Worm (Caenorhabditis elegans) whole organism, L3 larva: Measurements from ENCODE around the gene F28H6.8.

Source experiments
- R02D3.7 ChIP-seq: fragments of 150-350 bp; optimal IDR thresholded peaks from 2 replicates; lab custom pipeline; 2014; ENCODE audit warnings: missing biosample characterization, missing genetic modification characterization
- ama-1 ChIP-seq: fragments of 150-350 bp; optimal IDR thresholded peaks from 2 replicates; lab custom pipeline; 2018
- egl-27 ChIP-seq: sonication (generic microtip); optimal IDR thresholded peaks from 4 replicates; lab custom pipeline; 2017; ENCODE audit warnings: missing biosample characterization, missing genetic modification reagents, missing genetic modification characterization
- elt-3 ChIP-seq, 3 experiments: fragments of 150-350 bp in 1 of 3; sonication (generic microtip) in 2 of 3; optimal IDR thresholded peaks; 2 replicates in 2 of 3; 4 replicates in 1 of 3; lab custom pipeline; 2014 to 2017; ENCODE audit warnings: missing biosample characterization in 3 of 3, missing genetic modification characterization in 3 of 3
- lin-15B ChIP-seq: fragments of 150-350 bp; optimal IDR thresholded peaks from 2 replicates; lab custom pipeline; 2014; ENCODE audit warnings: missing biosample characterization, missing genetic modification characterization
- mdl-1 ChIP-seq: fragments of 150-350 bp; optimal IDR thresholded peaks from 2 replicates; lab custom pipeline; 2014; ENCODE audit warnings: missing biosample characterization, missing genetic modification characterization
- nhr-11 ChIP-seq: fragments of 150-350 bp; optimal IDR thresholded peaks from 2 replicates; lab custom pipeline; 2014; ENCODE audit warnings: missing biosample characterization, missing genetic modification characterization
- nhr-12 ChIP-seq: fragments of 150-350 bp; optimal IDR thresholded peaks from 2 replicates; lab custom pipeline; 2014; ENCODE audit warnings: missing biosample characterization, missing genetic modification characterization
- sea-2 ChIP-seq: fragments of 150-350 bp; sonication (generic microtip); optimal IDR thresholded peaks from 4 replicates; lab custom pipeline; 2014; ENCODE audit warnings: missing biosample characterization, missing genetic modification reagents, missing genetic modification characterization
- snpc-4 ChIP-seq: fragments of 150-350 bp; optimal IDR thresholded peaks from 2 replicates; lab custom pipeline; 2014; ENCODE audit warnings: missing biosample characterization, missing genetic modification characterization
- unc-39 ChIP-seq: sonication (generic microtip); optimal IDR thresholded peaks from 4 replicates; lab custom pipeline; 2017; ENCODE audit warnings: missing biosample characterization, missing genetic modification characterization
- unc-62 ChIP-seq: fragments of 150-350 bp; sonication (generic microtip); optimal IDR thresholded peaks from 4 replicates; lab custom pipeline; 2014; ENCODE audit warnings: missing biosample characterization, missing genetic modification reagents, missing genetic modification characterization
- zag-1 ChIP-seq: fragments of 150-350 bp; optimal IDR thresholded peaks from 2 replicates; lab custom pipeline; 2014; ENCODE audit warnings: missing biosample characterization, missing genetic modification characterization

ce11 chrX:14118762-14119161 is 15.4 kb downstream of the F28H6.8 start:
- TF ChIP-seq zag-1 (tag; lab: Kevin White, UChicago) (no peak), lin-15B (no peak), ama-1 (lab: Kevin White, UChicago) (no peak), snpc-4 (tag; lab: Kevin White, UChicago) (no peak), sea-2 (no peak), mdl-1 (tag; lab: Kevin White, UChicago) (no peak), egl-27 (tag; lab: Kevin White, UChicago) (no peak), R02D3.7 (no peak), unc-62 (GFP tag; lab: Kevin White, UChicago) (no peak), elt-3 (tag; optimal IDR thresholded peaks at IDR 0.05; lab: Kevin White, UChicago) (no peak), nhr-11 (no peak), unc-39 (tag; lab: Kevin White, UChicago) (no peak), nhr-12 (tag; lab: Kevin White, UChicago) (no peak)
